Worm (Caenorhabditis elegans): ENCODE results near the gene emc-1.

Gene emc-1

DNA sequence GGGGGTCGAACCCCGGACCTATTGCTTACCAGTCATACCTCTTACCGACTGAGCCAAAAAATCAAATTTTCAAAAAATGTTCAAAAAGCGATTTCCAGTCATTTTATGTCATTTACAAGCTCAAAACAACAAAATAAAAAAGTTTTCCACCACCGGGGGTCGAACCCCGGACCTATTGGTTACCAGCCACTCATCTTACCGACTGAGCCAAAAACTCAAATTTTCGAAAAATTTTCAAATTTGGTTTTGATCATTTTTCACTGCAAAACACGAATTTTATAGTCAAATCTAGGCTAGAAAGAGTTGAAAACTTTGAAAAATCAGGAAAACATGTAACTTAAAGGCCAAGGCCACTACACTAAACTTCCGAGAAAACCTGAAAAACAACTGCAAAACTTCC is 24.1 kb downstream of the emc-1 start:
- no peak for TF ChIP-seq aly-2 (tag; optimal IDR thresholded peaks at IDR 0.05)
- TF ChIP-seq sma-9 (GFP tag; optimal IDR thresholded peaks at IDR 0.05) = no peak
- TF ChIP-seq sma-9 (tag; optimal IDR thresholded peaks at IDR 0.05) = no peak
- no peak for TF ChIP-seq snpc-4 (tag; optimal IDR thresholded peaks at IDR 0.05)
- TF ChIP-seq nhr-23 (tag; optimal IDR thresholded peaks at IDR 0.05) = no peak
- TF ChIP-seq sma-3 (GFP tag; optimal IDR thresholded peaks at IDR 0.05) = no peak
- TF ChIP-seq nhr-237 (tag; optimal IDR thresholded peaks at IDR 0.05) = no peak
- TF ChIP-seq nhr-21 (tag; optimal IDR thresholded peaks at IDR 0.05) = no peak
- no peak for TF ChIP-seq lin-11 (tag; optimal IDR thresholded peaks at IDR 0.05)
- TF ChIP-seq nhr-12 (tag; optimal IDR thresholded peaks at IDR 0.05) = no peak
- TF ChIP-seq mab-5 (tag; optimal IDR thresholded peaks at IDR 0.05) = no peak
- TF ChIP-seq crh-2 (tag; optimal IDR thresholded peaks at IDR 0.05) = no peak
- TF ChIP-seq C34F6.9 (tag; optimal IDR thresholded peaks at IDR 0.05) = no peak
- no peak for TF ChIP-seq peb-1 (tag; optimal IDR thresholded peaks at IDR 0.05)
- TF ChIP-seq ztf-11 (tag; optimal IDR thresholded peaks at IDR 0.05) = no peak
- TF ChIP-seq ceh-16 (tag; optimal IDR thresholded peaks at IDR 0.05) = no peak
- TF ChIP-seq gmeb-1 (tag; optimal IDR thresholded peaks at IDR 0.05) = no peak
- TF ChIP-seq nhr-11 (tag; optimal IDR thresholded peaks at IDR 0.05) = no peak

DNA sequence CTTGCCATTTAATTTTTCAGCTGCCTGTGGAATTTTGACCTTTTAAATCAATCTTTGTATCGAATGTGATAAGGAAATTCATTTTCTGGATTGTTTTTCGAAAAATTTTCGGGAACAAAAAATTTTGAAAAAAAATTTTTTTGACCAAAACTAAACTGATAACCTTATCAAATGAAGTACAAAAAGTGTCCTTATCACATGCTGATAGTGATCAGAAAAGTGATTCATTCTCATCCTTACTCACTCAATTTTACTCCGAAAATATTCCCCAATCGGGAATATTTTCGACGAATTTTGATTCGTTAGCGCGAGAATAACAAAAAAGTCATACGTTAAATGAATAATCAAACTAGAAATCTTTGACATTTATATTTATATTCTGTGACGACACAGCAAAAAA is 24.8 kb downstream of the emc-1 start:
- peak; percentile 31 for TF ChIP-seq skn-1 (tag; optimal IDR thresholded peaks at IDR 0.05)
- TF ChIP-seq fos-1 (tag; optimal IDR thresholded peaks at IDR 0.05) = peak; percentile 90
- no peak for TF ChIP-seq nhr-10 (tag; optimal IDR thresholded peaks at IDR 0.05)
- TF ChIP-seq gmeb-1 (tag; optimal IDR thresholded peaks at IDR 0.05) = peak; percentile 4
- TF ChIP-seq ama-1 (optimal IDR thresholded peaks at IDR 0.05) = no peak
- no peak for TF ChIP-seq nhr-237 (tag; optimal IDR thresholded peaks at IDR 0.05)
- no peak for TF ChIP-seq lin-39 (tag; optimal IDR thresholded peaks at IDR 0.05)

DNA sequence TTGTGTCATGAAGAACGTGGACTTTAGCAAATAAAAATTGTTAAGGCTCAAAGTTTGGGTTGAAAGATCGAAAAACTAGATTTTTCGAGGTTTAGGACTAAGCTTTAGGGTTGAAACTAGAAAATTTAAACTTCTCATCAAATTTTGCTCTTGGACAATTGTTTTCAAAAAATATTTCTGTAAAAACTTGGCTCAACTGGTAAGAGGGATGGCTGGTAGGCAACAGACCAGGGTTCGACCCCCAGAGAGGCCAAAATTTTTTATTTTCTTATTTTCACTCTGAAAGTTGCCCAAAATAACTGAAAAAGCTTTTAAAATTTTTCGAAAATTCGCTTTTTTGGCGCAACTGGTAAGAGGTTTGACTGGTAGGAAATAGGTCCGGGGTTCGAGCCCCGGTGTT is 25.3 kb downstream of the emc-1 start:
- no peak for TF ChIP-seq mdl-1 (tag; optimal IDR thresholded peaks at IDR 0.05)

DNA sequence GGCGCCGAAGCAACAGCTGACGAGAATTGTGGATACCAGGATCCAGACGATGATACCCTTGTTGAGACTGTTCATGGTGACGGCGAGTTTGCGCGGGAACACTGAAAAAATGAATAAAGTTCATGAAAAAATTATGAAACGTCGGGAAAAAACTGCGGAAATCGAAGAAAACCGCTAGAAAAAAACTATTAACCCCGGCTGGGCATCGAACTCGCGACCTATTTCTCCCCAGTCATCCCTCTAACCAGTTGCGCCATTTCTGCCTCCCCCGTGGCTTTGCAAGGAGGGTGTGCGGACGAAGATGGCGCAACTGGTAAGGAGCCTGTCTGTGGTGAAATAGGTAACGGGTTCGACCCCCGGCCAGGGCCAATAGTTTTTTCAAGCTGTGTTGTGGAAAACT is 26.6 kb downstream of the emc-1 start, which contains the start of gene H17B01.5:
Gene H17B01.5, minus strand, starts transcription at position 101 of the 400 bp plus-strand sequence.
- TF ChIP-seq alr-1 (tag; optimal IDR thresholded peaks at IDR 0.05) (no peak), nhr-10 (tag; optimal IDR thresholded peaks at IDR 0.05) (no peak), nhr-77 (tag; optimal IDR thresholded peaks at IDR 0.05) (no peak), egl-27 (tag; optimal IDR thresholded peaks at IDR 0.05) (no peak), skn-1 (tag; optimal IDR thresholded peaks at IDR 0.05) (no peak), nhr-129 (tag; optimal IDR thresholded peaks at IDR 0.05) (no peak), dmd-4 (tag; optimal IDR thresholded peaks at IDR 0.05) (no peak), nhr-11 (tag; optimal IDR thresholded peaks at IDR 0.05) (no peak), Y55F3AM.14 (GFP tag; optimal IDR thresholded peaks at IDR 0.05) (no peak), R02D3.7 (tag; optimal IDR thresholded peaks at IDR 0.05) (no peak), aly-2 (tag; optimal IDR thresholded peaks at IDR 0.05) (no peak), ceh-82 (tag; optimal IDR thresholded peaks at IDR 0.05) (no peak), elt-3 (tag; optimal IDR thresholded peaks at IDR 0.05) (no peak), blmp-1 (tag; optimal IDR thresholded peaks at IDR 0.05; ENCODE audit: insufficient read depth) (no peak), elt-1 (tag; optimal IDR thresholded peaks at IDR 0.05) (no peak), sma-3 (GFP tag; optimal IDR thresholded peaks at IDR 0.05) (no peak), ceh-16 (tag; optimal IDR thresholded peaks at IDR 0.05) (no peak), unc-62 (GFP tag; optimal IDR thresholded peaks at IDR 0.05) (no peak)

DNA sequence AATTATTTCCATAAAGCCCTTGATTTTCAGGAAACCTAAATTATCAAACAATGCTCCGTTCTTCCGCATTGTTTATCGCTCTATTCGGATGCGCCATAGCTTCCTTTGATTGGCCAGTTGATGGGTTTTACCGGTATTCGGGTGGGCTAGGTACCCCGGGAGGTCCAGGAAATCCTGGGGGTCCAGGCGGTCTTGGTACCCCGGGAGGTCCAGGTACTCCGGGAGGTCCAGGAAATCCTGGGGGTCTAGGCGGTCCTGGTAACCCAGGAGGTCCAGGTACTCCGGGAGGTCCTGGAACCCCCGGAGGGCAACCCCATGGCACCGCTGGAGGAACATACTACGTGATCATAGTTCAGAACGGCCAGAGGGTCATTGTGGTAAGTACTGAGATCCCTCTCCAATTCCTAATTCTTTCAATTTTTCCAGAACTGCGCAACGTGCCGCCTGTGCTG is 29.6 kb downstream of the emc-1 start, which contains the start of gene H17B01.2:
Gene H17B01.2, plus strand, starts transcription at position 51 of the 452 bp plus-strand sequence.
- TF ChIP-seq aly-2 (tag; optimal IDR thresholded peaks at IDR 0.05) (no peak), F13H6.1 (tag; optimal IDR thresholded peaks at IDR 0.05) (no peak), lsy-2 (tag; optimal IDR thresholded peaks at IDR 0.05) (no peak), dmd-4 (tag; optimal IDR thresholded peaks at IDR 0.05) (no peak), nhr-25 (tag; optimal IDR thresholded peaks at IDR 0.05) (no peak), peb-1 (tag; optimal IDR thresholded peaks at IDR 0.05) (no peak), crh-2 (tag; optimal IDR thresholded peaks at IDR 0.05) (no peak)
